Worm (Caenorhabditis elegans) whole organism, L2 larva: Measurements from ENCODE around the gene T13A10.64.

Experiments used
- alr-1 ChIP-seq: fragments of 150-350 bp; optimal IDR thresholded peaks from 2 replicates; lab custom pipeline; 2014; ENCODE audit warnings: missing biosample characterization, missing genetic modification characterization
- ama-1 ChIP-seq: fragments of 150-350 bp; optimal IDR thresholded peaks from 2 replicates; lab custom pipeline; 2018; ENCODE audit warnings: inconsistent platforms
- ceh-82 ChIP-seq: fragments of 150-350 bp; optimal IDR thresholded peaks from 2 replicates; lab custom pipeline; 2014; ENCODE audit warnings: missing biosample characterization, missing genetic modification characterization
- dmd-4 ChIP-seq: sonication (generic microtip); optimal IDR thresholded peaks from 2 replicates; lab custom pipeline; 2017; ENCODE audit warnings: missing biosample characterization, missing genetic modification characterization
- elt-1 ChIP-seq: fragments of 150-350 bp; optimal IDR thresholded peaks from 2 replicates; lab custom pipeline; 2014; ENCODE audit warnings: missing biosample characterization, missing genetic modification characterization
- fos-1 ChIP-seq: fragments of 150-350 bp; optimal IDR thresholded peaks from 2 replicates; lab custom pipeline; 2014; ENCODE audit warnings: missing biosample characterization, missing genetic modification characterization
- lin-11 ChIP-seq: fragments of 150-350 bp; sonication (generic microtip); optimal IDR thresholded peaks from 2 replicates; lab custom pipeline; 2014; ENCODE audit warnings: missing biosample characterization, missing genetic modification characterization, inconsistent platforms, mixed read lengths
- nhr-25 ChIP-seq: fragments of 150-350 bp; sonication (generic microtip); optimal IDR thresholded peaks from 3 replicates; lab custom pipeline; 2014; ENCODE audit warnings: missing biosample characterization, missing genetic modification characterization
- nhr-77 ChIP-seq: fragments of 150-350 bp; optimal IDR thresholded peaks from 2 replicates; lab custom pipeline; 2014; ENCODE audit warnings: missing biosample characterization, missing genetic modification characterization
- snpc-4 ChIP-seq: fragments of 150-350 bp; optimal IDR thresholded peaks from 2 replicates; lab custom pipeline; 2014; ENCODE audit warnings: missing biosample characterization, missing genetic modification characterization
- unc-39 ChIP-seq: fragments of 150-350 bp; optimal IDR thresholded peaks from 2 replicates; lab custom pipeline; 2014; ENCODE audit warnings: missing biosample characterization, missing genetic modification characterization
- unc-62 ChIP-seq: fragments of 150-350 bp; optimal IDR thresholded peaks from 2 replicates; lab custom pipeline; 2014; ENCODE audit warnings: missing biosample characterization, missing genetic modification reagents, missing genetic modification characterization
- zag-1 ChIP-seq: fragments of 150-350 bp; optimal IDR thresholded peaks from 2 replicates; lab custom pipeline; 2014; ENCODE audit warnings: missing biosample characterization, missing genetic modification characterization

DNA sequence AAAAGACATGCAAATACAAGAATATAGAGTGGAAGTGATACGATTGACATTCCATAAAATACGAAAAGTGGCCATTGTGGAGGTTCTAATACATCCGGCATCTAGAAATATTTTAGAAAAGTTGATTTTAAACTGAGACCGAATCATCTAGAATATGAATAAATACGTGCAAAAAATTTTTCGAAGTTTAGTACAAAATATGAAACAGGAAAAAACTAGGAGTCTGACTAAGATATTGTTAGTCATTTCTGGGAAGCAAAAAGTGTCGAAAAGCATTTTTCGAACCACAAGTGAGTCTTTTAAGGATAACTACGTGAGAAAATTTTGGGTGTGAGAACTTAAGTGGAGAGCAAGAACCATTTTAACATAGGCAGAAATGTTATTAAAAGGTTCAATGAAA lies 27.4 kb downstream of the T13A10.64 start, which contains the start of gene srv-32:
- TF ChIP-seq nhr-77 (no peak), nhr-25 (no peak), ama-1 (lab: Kevin White, UChicago) (no peak), zag-1 (no peak), lin-11 (tag; lab: Kevin White, UChicago) (no peak), elt-1 (tag; lab: Kevin White, UChicago) (no peak), unc-39 (tag; lab: Kevin White, UChicago) (no peak), fos-1 (tag; lab: Kevin White, UChicago) (no peak), snpc-4 (tag; lab: Kevin White, UChicago) (no peak), dmd-4 (tag; lab: Kevin White, UChicago) (no peak), ceh-82 (tag; lab: Kevin White, UChicago) (no peak), alr-1 (tag; lab: Kevin White, UChicago) (no peak), unc-62 (GFP tag; lab: Kevin White, UChicago) (no peak)
